Fruit fly (Drosophila melanogaster): ENCODE data around the gene Gr66a.

Gr66a gene

DNA sequence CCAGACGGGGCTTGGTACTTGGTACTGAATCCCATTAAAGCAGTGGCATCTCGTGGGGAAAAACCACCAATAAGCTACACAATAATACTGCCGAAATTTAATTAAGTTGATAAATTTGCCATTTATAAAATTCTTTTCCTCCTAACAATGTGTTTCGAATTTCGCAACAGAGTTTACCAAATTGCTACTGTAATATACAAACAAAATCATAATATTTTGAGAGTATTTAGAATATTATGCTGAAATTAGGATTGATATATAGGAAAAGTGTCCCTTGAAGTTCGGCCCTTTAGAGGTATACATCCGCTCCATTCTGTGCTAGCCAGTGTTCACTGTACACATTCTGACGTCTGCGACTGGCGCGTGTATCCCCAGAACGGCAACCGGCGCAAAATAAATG is 22.1 kb downstream of the Gr66a start (continued):
- TF ChIP-seq Hr83 (GFP tag; optimal IDR thresholded peaks at IDR 0.05; ENCODE audit: poor library complexity, severe bottlenecking) (no peak), rgr (GFP tag; optimal IDR thresholded peaks at IDR 0.05) (peak; percentile 35), Dfd (GFP tag; optimal IDR thresholded peaks at IDR 0.05) (no peak), GATAd (GFP tag; optimal IDR thresholded peaks at IDR 0.05) (no peak), OdsH (GFP tag; optimal IDR thresholded peaks at IDR 0.05) (peak; percentile 20), CrebA (GFP tag; optimal IDR thresholded peaks at IDR 0.05; ENCODE audit: borderline replicate concordance) (no peak)
